Fruit fly (Drosophila melanogaster) whole organism, embryonic: ENCODE data around the gene CG17752.
A peak's percentile ranks its signal among the peaks of the same experiment; 100 is the strongest.

Experiments used
- CG10321 ChIP-seq: fragments of 200-800 bp; sonication (Bioruptor generic); IDR thresholded peaks from 2 replicates; pipeline ENCODE4 v1.3.6; 2022; ENCODE audit warnings: missing biosample characterization, missing genetic modification characterization
- CG10654 ChIP-seq: fragments of 200-800 bp; sonication (Bioruptor generic); optimal IDR thresholded peaks from 2 replicates; lab custom pipeline; 2016; ENCODE audit warnings: missing biosample characterization, missing genetic modification characterization
- CG11093 ChIP-seq: fragments of 200-800 bp; sonication (Bioruptor generic); IDR thresholded peaks from 3 replicates; pipeline ENCODE4 v1.3.6; 2022; ENCODE audit warnings: missing biosample characterization, missing genetic modification characterization
- CG14860 ChIP-seq: fragments of 200-800 bp; sonication (Bioruptor generic); IDR thresholded peaks from 3 replicates; pipeline ENCODE4 v1.3.6; 2022; ENCODE audit warnings: missing biosample characterization, missing genetic modification characterization; ENCODE audit not compliant: partially characterized antibody
- CG14965 ChIP-seq: fragments of 200-800 bp; sonication (Bioruptor generic); optimal IDR thresholded peaks from 2 replicates; lab custom pipeline; 2016; ENCODE audit warnings: missing biosample characterization, missing genetic modification characterization, borderline replicate concordance
- CG15479 ChIP-seq: fragments of 200-800 bp; sonication (Bioruptor generic); optimal IDR thresholded peaks from 3 replicates; lab custom pipeline; 2019; ENCODE audit warnings: missing biosample characterization, mild to moderate bottlenecking, missing genetic modification characterization, moderate library complexity
- CG30020 ChIP-seq: fragments of 200-800 bp; optimal IDR thresholded peaks from 2 replicates; lab custom pipeline; 2019; ENCODE audit warnings: missing biosample characterization, mild to moderate bottlenecking, missing genetic modification characterization, moderate library complexity
- CG3163 ChIP-seq: fragments of 200-800 bp; sonication (Bioruptor generic); optimal IDR thresholded peaks from 3 replicates; lab custom pipeline; 2016; ENCODE audit warnings: missing biosample characterization, missing genetic modification characterization
- CG34224 ChIP-seq: fragments of 200-800 bp; sonication (Bioruptor generic); IDR thresholded peaks from 3 replicates; pipeline ENCODE4 v1.3.6; 2022; ENCODE audit warnings: missing biosample characterization, missing genetic modification characterization; ENCODE audit not compliant: partially characterized antibody
- CG3838 ChIP-seq: fragments of 200-800 bp; sonication (Bioruptor generic); optimal IDR thresholded peaks from 3 replicates; lab custom pipeline; 2016; ENCODE audit warnings: missing biosample characterization, missing genetic modification characterization
- CG42726 ChIP-seq: fragments of 200-800 bp; sonication (Bioruptor generic); IDR thresholded peaks from 2 replicates; pipeline ENCODE4 v1.3.6; 2022; ENCODE audit warnings: missing biosample characterization, missing genetic modification characterization; ENCODE audit not compliant: partially characterized antibody
- CG4854 ChIP-seq: fragments of 200-800 bp; sonication (Bioruptor generic); optimal IDR thresholded peaks from 2 replicates; lab custom pipeline; 2016; ENCODE audit warnings: missing biosample characterization, missing genetic modification characterization, inconsistent platforms
- CG7786 ChIP-seq: fragments of 200-800 bp; sonication (Bioruptor generic); optimal IDR thresholded peaks from 2 replicates; lab custom pipeline; 2016; ENCODE audit warnings: missing biosample characterization, missing genetic modification characterization
- CG7928 ChIP-seq: fragments of 200-800 bp; sonication (Bioruptor generic); optimal IDR thresholded peaks from 2 replicates; lab custom pipeline; 2017; ENCODE audit warnings: missing biosample characterization, mild to moderate bottlenecking, missing genetic modification characterization
- CG8478 ChIP-seq: fragments of >200 bp; optimal IDR thresholded peaks from 2 replicates; lab custom pipeline; 2018
- CG9932 ChIP-seq: fragments of 200-800 bp; sonication (Bioruptor generic); IDR thresholded peaks from 2 replicates; pipeline ENCODE4 v1.3.6; 2022; ENCODE audit warnings: missing biosample characterization, missing genetic modification characterization
- Dek ChIP-seq: fragments of 200-800 bp; sonication (Bioruptor generic); optimal IDR thresholded peaks from 3 replicates; lab custom pipeline; 2019; ENCODE audit warnings: missing biosample characterization, mild to moderate bottlenecking, missing genetic modification characterization, moderate library complexity
- Ets65A ChIP-seq: fragments of 200-800 bp; sonication (Bioruptor generic); peaks from one replicate; lab custom pipeline; 2016; ENCODE audit warnings: missing biosample characterization, missing genetic modification characterization
- Fer1 ChIP-seq: fragments of 200-800 bp; sonication (Bioruptor generic); optimal IDR thresholded peaks from 2 replicates; lab custom pipeline; 2017; ENCODE audit warnings: missing biosample characterization, mild to moderate bottlenecking, missing genetic modification characterization
- HHEX ChIP-seq: fragments of 200-800 bp; sonication (Bioruptor generic); optimal IDR thresholded peaks from 3 replicates; lab custom pipeline; 2017; ENCODE audit warnings: missing biosample characterization, mild to moderate bottlenecking, missing genetic modification characterization, missing genetic modification reagents
- Hr3 ChIP-seq: fragments of 200-800 bp; sonication (Bioruptor generic); optimal IDR thresholded peaks from 3 replicates; lab custom pipeline; 2016; ENCODE audit warnings: missing biosample characterization, missing genetic modification characterization
- Lhr ChIP-seq: fragments of 200-800 bp; sonication (Bioruptor generic); optimal IDR thresholded peaks from 3 replicates; lab custom pipeline; 2017; ENCODE audit warnings: mild to moderate bottlenecking, missing biosample characterization, missing genetic modification reagents, missing genetic modification characterization
- MBD-R2 ChIP-seq: fragments of 200-800 bp; sonication (Bioruptor generic); IDR thresholded peaks from 2 replicates; pipeline ENCODE4 v1.3.6; 2022; ENCODE audit warnings: missing biosample characterization, missing genetic modification characterization
- Myb ChIP-seq: fragments of 200-800 bp; sonication (Bioruptor generic); optimal IDR thresholded peaks from 2 replicates; lab custom pipeline; 2016; ENCODE audit warnings: missing biosample characterization, missing genetic modification characterization
- Opbp ChIP-seq: fragments of 200-800 bp; sonication (Bioruptor generic); IDR thresholded peaks from 3 replicates; pipeline ENCODE4 v1.3.6; 2022; ENCODE audit warnings: missing biosample characterization, missing genetic modification characterization; ENCODE audit not compliant: partially characterized antibody
- Ravus ChIP-seq: fragments of 200-800 bp; sonication (Bioruptor generic); IDR thresholded peaks from 2 replicates; pipeline ENCODE4 v1.3.6; 2022; ENCODE audit warnings: missing biosample characterization, missing genetic modification characterization
- Trl ChIP-seq, 3 experiments: fragments of >200 bp in 2 of 3; fragments of 200-800 bp in 1 of 3; sonication (Bioruptor generic) in 1 of 3; optimal IDR thresholded peaks; 2 replicates in 1 of 3; 3 replicates in 2 of 3; lab custom pipeline; 2016 to 2017; ENCODE audit warnings: missing biosample characterization in 1 of 3, missing genetic modification characterization in 1 of 3
- Usf ChIP-seq: fragments of 200-800 bp; sonication (Bioruptor generic); optimal IDR thresholded peaks from 2 replicates; lab custom pipeline; 2017; ENCODE audit warnings: missing genotype, missing biosample characterization, missing genetic modification characterization
- Vsx1 ChIP-seq: fragments of 200-800 bp; sonication (Bioruptor generic); optimal IDR thresholded peaks from 2 replicates; lab custom pipeline; 2017; ENCODE audit warnings: missing biosample characterization, mild to moderate bottlenecking, missing genetic modification characterization, missing genetic modification reagents
- ap ChIP-seq: fragments of 200-800 bp; sonication (Bioruptor generic); IDR thresholded peaks from 2 replicates; pipeline ENCODE4 v1.3.6; 2022; ENCODE audit warnings: missing biosample characterization, missing genetic modification characterization
- btn ChIP-seq: fragments of 200-800 bp; sonication (Bioruptor generic); optimal IDR thresholded peaks from 2 replicates; lab custom pipeline; 2016; ENCODE audit warnings: missing biosample characterization, missing genetic modification characterization
- cad ChIP-seq: fragments of >200 bp; optimal IDR thresholded peaks from 2 replicates; lab custom pipeline; 2017; ENCODE audit warnings: missing biosample characterization, missing genetic modification characterization
- cas ChIP-seq: fragments of 200-800 bp; sonication (Bioruptor generic); IDR thresholded peaks from 2 replicates; pipeline ENCODE4 v1.3.6; 2022; ENCODE audit warnings: missing biosample characterization, missing genetic modification characterization
- chif ChIP-seq, 2 experiments: fragments of 200-800 bp; sonication (Bioruptor generic); optimal IDR thresholded peaks; 3 replicates each; lab custom pipeline; 2016; ENCODE audit warnings: missing biosample characterization in 2 of 2, missing genetic modification characterization in 2 of 2
- crp ChIP-seq, 2 experiments: fragments of 200-800 bp; sonication (Bioruptor generic); optimal IDR thresholded peaks; 2 replicates in 1 of 2; 3 replicates in 1 of 2; lab custom pipeline; 2017; ENCODE audit warnings: missing biosample characterization in 2 of 2, missing genetic modification characterization in 2 of 2, mild to moderate bottlenecking in 1 of 2, moderate library complexity in 1 of 2
- disco-r ChIP-seq: fragments of 200-800 bp; sonication (Bioruptor generic); optimal IDR thresholded peaks from 2 replicates; lab custom pipeline; 2016; ENCODE audit warnings: missing biosample characterization, missing genetic modification characterization
- dysf ChIP-seq: fragments of 200-800 bp; sonication (Bioruptor generic); IDR thresholded peaks from 3 replicates; pipeline ENCODE4 v1.3.6; 2022; ENCODE audit warnings: missing biosample characterization, missing genetic modification characterization
- fd102C ChIP-seq: fragments of 200-800 bp; sonication (Bioruptor generic); optimal IDR thresholded peaks from 2 replicates; lab custom pipeline; 2018; ENCODE audit warnings: missing biosample characterization, mild to moderate bottlenecking, missing genetic modification characterization, moderate library complexity
- grn ChIP-seq: fragments of 200-800 bp; sonication (Bioruptor generic); optimal IDR thresholded peaks from 3 replicates; lab custom pipeline; 2017; ENCODE audit warnings: missing biosample characterization, missing genetic modification characterization
- p53 ChIP-seq: fragments of 200-800 bp; sonication (Bioruptor generic); optimal IDR thresholded peaks from 2 replicates; lab custom pipeline; 2016; ENCODE audit warnings: missing biosample characterization, missing genetic modification characterization
- pho ChIP-seq: fragments of 200-800 bp; sonication (Bioruptor generic); optimal IDR thresholded peaks from 2 replicates; lab custom pipeline; 2016; ENCODE audit warnings: missing biosample characterization, missing genetic modification characterization
- sc ChIP-seq, 3 experiments: fragments of >200 bp in 2 of 3; fragments of 200-800 bp in 1 of 3; sonication (Bioruptor generic) in 1 of 3; optimal IDR thresholded peaks; 2 replicates in 2 of 3; 3 replicates in 1 of 3; lab custom pipeline; 2017; ENCODE audit warnings: mild to moderate bottlenecking in 1 of 3, missing biosample characterization in 1 of 3, missing genetic modification characterization in 1 of 3, missing genetic modification reagents in 1 of 3
- scrt ChIP-seq: fragments of 200-800 bp; sonication (Bioruptor generic); optimal IDR thresholded peaks from 2 replicates; lab custom pipeline; 2018; ENCODE audit warnings: missing biosample characterization, mild to moderate bottlenecking, missing genetic modification characterization, moderate library complexity
- sd ChIP-seq: fragments of 200-800 bp; sonication (Bioruptor generic); optimal IDR thresholded peaks from 3 replicates; lab custom pipeline; 2018; ENCODE audit warnings: missing biosample characterization, mild to moderate bottlenecking, missing genetic modification characterization, moderate library complexity
- shn ChIP-seq: fragments of 200-800 bp; sonication (Bioruptor generic); optimal IDR thresholded peaks from 3 replicates; lab custom pipeline; 2016; ENCODE audit warnings: missing biosample characterization, missing genetic modification characterization
- sr ChIP-seq: fragments of 200-800 bp; sonication (Bioruptor generic); IDR thresholded peaks from 3 replicates; pipeline ENCODE4 v1.3.6; 2022; ENCODE audit warnings: missing biosample characterization, missing genetic modification characterization
- stc ChIP-seq: fragments of 200-800 bp; sonication (Bioruptor generic); IDR thresholded peaks from 2 replicates; pipeline ENCODE4 v1.3.6; 2022; ENCODE audit warnings: missing biosample characterization, missing genetic modification characterization
- tna ChIP-seq: fragments of 200-800 bp; sonication (Bioruptor generic); IDR thresholded peaks from 2 replicates; pipeline ENCODE4 v1.3.6; 2022; ENCODE audit warnings: missing biosample characterization, missing genetic modification characterization; ENCODE audit not compliant: partially characterized antibody
- trem ChIP-seq: fragments of 200-800 bp; optimal IDR thresholded peaks from 3 replicates; lab custom pipeline; 2019; ENCODE audit warnings: missing biosample characterization, mild to moderate bottlenecking, missing genetic modification characterization, moderate library complexity
- z ChIP-seq: fragments of 200-800 bp; sonication (Bioruptor generic); IDR thresholded peaks from 3 replicates; pipeline ENCODE4 v1.3.6; 2022; ENCODE audit warnings: missing biosample characterization, missing genetic modification characterization
- zf30C ChIP-seq: fragments of 200-800 bp; sonication (Bioruptor generic); optimal IDR thresholded peaks from 3 replicates; lab custom pipeline; 2018; ENCODE audit warnings: missing biosample characterization, mild to moderate bottlenecking, missing genetic modification characterization

The CG17752 gene

dm6 chr3R:19656455-19656854, 46.4 kb downstream of the CG17752 start (continued):
- no peak for TF ChIP-seq grn
- TF ChIP-seq scrt (GFP tag; lab: Kevin White, UChicago), result peak; percentile 99
- peak; percentile 56 for TF ChIP-seq CG8478 (lab: Kevin White, UChicago)
- TF ChIP-seq CG30020 (tag; lab: Kevin White, UChicago), result no peak
- TF ChIP-seq Opbp (GFP tag; lab: Robert Waterston, UW), result no peak
- no peak for TF ChIP-seq chif (GFP tag; optimal IDR thresholded peaks at IDR 0.05; lab: Kevin White, UChicago)
- TF ChIP-seq disco-r (GFP tag; lab: Kevin White, UChicago), result no peak
- peak in 1 of 2 experiments; percentile 57 for TF ChIP-seq crp (GFP tag; optimal IDR thresholded peaks at IDR 0.05; lab: Kevin White, UChicago)
- no peak for TF ChIP-seq Fer1 (GFP tag; lab: Kevin White, UChicago)
- no peak for TF ChIP-seq CG3163 (GFP tag; lab: Kevin White, UChicago)
- no peak for TF ChIP-seq zf30C (GFP tag; lab: Kevin White, UChicago)
- no peak for TF ChIP-seq p53 (GFP tag; lab: Kevin White, UChicago)
- TF ChIP-seq Trl (optimal IDR thresholded peaks at IDR 0.05; lab: Kevin White, UChicago), result peak; percentile 51 to 72
- TF ChIP-seq Trl (GFP tag; optimal IDR thresholded peaks at IDR 0.05; lab: Kevin White, UChicago), result no peak
- no peak for TF ChIP-seq CG7786
- TF ChIP-seq z (GFP tag; lab: Robert Waterston, UW), result no peak
- TF ChIP-seq sc (optimal IDR thresholded peaks at IDR 0.05; lab: Kevin White, UChicago), result no peak
- TF ChIP-seq sc (GFP tag; optimal IDR thresholded peaks at IDR 0.05; lab: Kevin White, UChicago), result no peak
- no peak for TF ChIP-seq Vsx1 (GFP tag; lab: Kevin White, UChicago)
- no peak for TF ChIP-seq CG14965 (GFP tag; lab: Kevin White, UChicago)
- no peak for TF ChIP-seq stc (GFP tag; lab: Robert Waterston, UW)
- TF ChIP-seq Myb (GFP tag; lab: Kevin White, UChicago), result no peak
- TF ChIP-seq HHEX (GFP tag; lab: Kevin White, UChicago), result no peak
- TF ChIP-seq sr (GFP tag; lab: Robert Waterston, UW), result 0 out of 3 replicates have a peak, but pooled peaks have one; percentile 6
- no peak for TF ChIP-seq CG14860 (GFP tag; lab: Robert Waterston, UW)
- no peak for TF ChIP-seq Dek (tag; lab: Kevin White, UChicago)
- TF ChIP-seq tna (GFP tag; lab: Robert Waterston, UW), result no peak
- no peak for TF ChIP-seq fd102C (GFP tag; lab: Kevin White, UChicago)
- TF ChIP-seq sd (tag; lab: Kevin White, UChicago), result no peak
- TF ChIP-seq CG7928 (GFP tag; lab: Kevin White, UChicago), result no peak
- no peak for TF ChIP-seq CG15479 (GFP tag; lab: Kevin White, UChicago)
- no peak for TF ChIP-seq trem (tag; lab: Kevin White, UChicago)
- peak; percentile 45; the same call in 2 of the 3 replicates for TF ChIP-seq CG34224 (GFP tag; lab: Robert Waterston, UW)
- no peak for TF ChIP-seq pho (GFP tag; lab: Kevin White, UChicago)
- no peak for TF ChIP-seq cas (GFP tag; lab: Robert Waterston, UW)
- TF ChIP-seq CG42726 (GFP tag; lab: Robert Waterston, UW), result no peak
- TF ChIP-seq MBD-R2 (GFP tag; lab: Robert Waterston, UW), result peak; percentile 71
- TF ChIP-seq Lhr (GFP tag; lab: Kevin White, UChicago), result no peak
- TF ChIP-seq shn (GFP tag; lab: Kevin White, UChicago), result no peak
- no peak for TF ChIP-seq ap
- no peak for TF ChIP-seq Hr3 (GFP tag; lab: Kevin White, UChicago)
- peak; percentile 6 for TF ChIP-seq Ets65A (GFP tag; lab: Kevin White, UChicago)
- TF ChIP-seq CG10321, result 0 out of 2 replicates have a peak, but pooled peaks have one; percentile 13
- TF ChIP-seq Ravus (GFP tag; lab: Robert Waterston, UW), result no peak
- no peak for TF ChIP-seq cad
- no peak for TF ChIP-seq btn (GFP tag; lab: Kevin White, UChicago)
- TF ChIP-seq CG3838 (GFP tag; lab: Kevin White, UChicago), result no peak
- no peak for TF ChIP-seq CG10654 (GFP tag; lab: Kevin White, UChicago)
- TF ChIP-seq CG4854 (GFP tag; lab: Kevin White, UChicago), result no peak
- TF ChIP-seq Usf (GFP tag; lab: Kevin White, UChicago), result no peak
- no peak for TF ChIP-seq dysf (GFP tag; lab: Robert Waterston, UW)
- TF ChIP-seq CG9932 (GFP tag; lab: Robert Waterston, UW), result no peak
- TF ChIP-seq CG11093 (GFP tag; lab: Robert Waterston, UW), result no peak
